Worm (Caenorhabditis elegans) whole organism, midembryonic: ENCODE results near the gene lars-1.
A peak's percentile ranks its signal among the peaks of the same experiment; 100 is the strongest.

ENCODE experiments used
- T22C8.4 ChIP-seq: fragments of 200-800 bp; sonication (Bioruptor generic); IDR thresholded peaks from 2 replicates; pipeline ENCODE4 v1.3.6; 2022; ENCODE audit warnings: missing genetic modification characterization, missing compliant biosample characterization
- cog-1 ChIP-seq: sonication (generic microtip); optimal IDR thresholded peaks from 2 replicates; lab custom pipeline; 2016; ENCODE audit warnings: missing genetic modification characterization, missing compliant biosample characterization
- flt-1 ChIP-seq: fragments of 200-800 bp; sonication (Bioruptor generic); IDR thresholded peaks from 2 replicates; pipeline ENCODE4 v1.3.6; 2022; ENCODE audit warnings: missing genetic modification characterization, missing compliant biosample characterization
- klf-2 ChIP-seq: fragments of 200-800 bp; sonication (Bioruptor generic); conservative IDR thresholded peaks from 2 replicates; pipeline ENCODE4 v1.3.6; 2022; ENCODE audit warnings: missing genetic modification reagents, missing genetic modification characterization, missing compliant biosample characterization
- med-1 ChIP-seq: sonication (generic microtip); optimal IDR thresholded peaks from 2 replicates; lab custom pipeline; 2017; ENCODE audit warnings: missing genetic modification characterization, mild to moderate bottlenecking, missing compliant biosample characterization, antibody characterized with exemption, missing genetic modification reagents; ENCODE audit not compliant: insufficient read depth
- ref-1 ChIP-seq: fragments of 200-800 bp; sonication (Bioruptor generic); conservative IDR thresholded peaks from 2 replicates; pipeline ENCODE4 v1.3.6; 2022; ENCODE audit warnings: missing genetic modification reagents, missing genetic modification characterization, missing compliant biosample characterization
- tab-1 ChIP-seq: fragments of 200-800 bp; sonication (Bioruptor generic); IDR thresholded peaks from 2 replicates; pipeline ENCODE4 v1.3.6; 2022; ENCODE audit warnings: missing genetic modification characterization, missing compliant biosample characterization
- ztf-23 ChIP-seq: fragments of 200-800 bp; sonication (Bioruptor generic); IDR thresholded peaks from 2 replicates; pipeline ENCODE4 v1.3.6; 2022; ENCODE audit warnings: missing genetic modification reagents, missing genetic modification characterization, missing compliant biosample characterization
- ztf-29 ChIP-seq: fragments of 200-800 bp; sonication (Bioruptor generic); IDR thresholded peaks from 2 replicates; pipeline ENCODE4 v1.3.6; 2022; ENCODE audit warnings: missing genetic modification reagents, missing genetic modification characterization, missing compliant biosample characterization

The lars-1 gene

DNA sequence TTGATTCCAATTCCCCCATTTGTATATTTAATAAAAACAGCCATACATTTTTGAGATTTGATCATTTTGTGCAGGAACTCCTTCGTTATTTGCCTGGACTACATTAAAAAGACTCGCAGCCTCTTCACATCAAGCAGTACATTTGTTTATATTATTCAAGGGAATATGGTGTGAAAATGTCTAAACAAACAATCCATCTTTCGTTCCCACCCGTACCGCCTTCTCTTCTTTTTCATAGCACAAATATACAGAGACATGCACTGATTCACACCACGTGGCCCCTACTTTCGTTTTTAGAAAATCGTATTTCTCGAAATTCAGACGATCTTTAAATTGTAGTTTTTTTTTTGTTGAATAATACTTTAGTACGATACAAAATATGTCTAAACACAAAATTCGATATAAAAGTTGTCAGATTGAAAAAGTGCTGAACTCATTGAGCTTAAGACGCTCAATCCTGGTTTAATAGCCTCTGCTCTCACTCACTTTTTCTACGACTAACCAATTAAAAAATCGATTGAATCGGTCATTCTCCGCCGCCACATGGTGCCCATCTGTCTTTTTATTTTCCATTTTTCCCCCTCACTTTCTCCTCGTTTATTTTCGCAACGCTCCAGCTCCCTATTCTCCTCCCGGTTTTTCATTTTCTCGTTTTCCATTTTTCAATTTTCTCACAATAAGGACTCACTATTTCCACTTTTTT lies 8.9 kb upstream of the lars-1 start:
- TF ChIP-seq med-1 (GFP tag; lab: Kevin White, UChicago) (no peak), cog-1 (no peak), flt-1 (GFP tag; lab: Robert Waterston, UW) (no peak), ztf-23 (GFP tag; lab: Robert Waterston, UW) (no peak), ref-1 (no peak), ztf-29 (GFP tag; lab: Robert Waterston, UW) (no peak), tab-1 (no peak), T22C8.4 (no peak), klf-2 (GFP tag; lab: Robert Waterston, UW) (no peak)

- TF ChIP-seq med-1 (GFP tag; lab: Kevin White, UChicago), result no peak
- TF ChIP-seq ztf-29 (GFP tag; lab: Robert Waterston, UW), result no peak
- TF ChIP-seq cog-1, result no peak
Measured at ce11 chrIII:4194349-4195110, 7.9 kb upstream of the lars-1 start.

DNA sequence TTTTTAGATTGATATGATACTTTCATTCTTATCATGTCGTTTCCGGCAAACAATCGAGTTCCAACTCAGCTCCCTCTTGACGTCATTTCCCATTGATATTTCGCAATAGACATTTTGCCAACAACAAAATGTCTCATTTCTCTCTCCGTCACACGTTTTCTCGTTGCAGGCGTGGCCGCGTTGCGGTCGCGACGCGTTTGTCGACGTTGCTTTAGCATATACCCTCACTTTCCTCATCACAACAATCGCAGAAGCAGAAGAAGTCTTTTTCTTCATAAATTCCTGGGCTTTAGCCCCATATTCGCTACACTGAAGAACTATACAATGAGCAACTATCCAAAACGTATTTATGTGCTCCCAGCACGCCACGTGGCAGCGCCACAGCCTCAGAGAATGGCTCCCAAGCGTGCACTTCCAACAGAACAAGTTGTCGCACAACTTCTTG lies 7.1 kb upstream of the lars-1 start, which contains the start of gene xbp-1:
Gene xbp-1, plus strand, starts transcription at position 151 of the 445 bp plus-strand sequence.
- TF ChIP-seq ztf-23 (GFP tag; lab: Robert Waterston, UW) (peak; percentile 41; the same call in 1 of the 2 replicates), med-1 (GFP tag; lab: Kevin White, UChicago) (no peak), tab-1 (no peak), cog-1 (peak; percentile 45), ref-1 (no peak), flt-1 (GFP tag; lab: Robert Waterston, UW) (peak; percentile 66), ztf-29 (GFP tag; lab: Robert Waterston, UW) (0 out of 2 replicates have a peak, but pooled peaks have one; percentile 45), T22C8.4 (no peak), klf-2 (GFP tag; lab: Robert Waterston, UW) (no peak)

DNA sequence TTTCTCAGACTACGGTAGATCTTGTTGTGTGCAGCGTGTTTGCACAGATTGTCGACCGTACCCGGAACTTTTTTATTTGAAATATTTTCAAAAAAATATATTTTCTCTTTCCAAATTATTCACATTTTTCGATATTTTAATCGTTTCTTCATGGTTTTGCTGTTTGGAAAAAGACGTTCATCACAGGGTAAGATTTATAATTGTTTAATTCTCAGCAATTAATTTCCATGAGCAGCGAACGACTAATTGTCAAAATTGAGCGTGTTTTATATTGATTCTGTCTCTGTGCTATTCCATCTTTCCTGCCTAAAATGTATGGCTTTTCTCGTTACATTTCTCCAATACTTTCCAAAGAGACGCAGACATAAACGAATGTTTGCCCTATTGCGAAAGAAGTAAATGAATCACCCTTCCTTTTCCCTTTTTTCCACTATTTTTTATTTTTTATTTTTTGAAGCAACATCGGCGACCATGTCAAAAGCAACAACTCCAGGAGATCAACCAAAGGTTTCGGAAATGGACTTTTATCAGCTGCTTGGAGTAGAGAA lies 4.6 kb upstream of the lars-1 start, which contains the start of gene dnj-16:
Gene dnj-16, plus strand, starts transcription at position 51 of the 548 bp plus-strand sequence.
- TF ChIP-seq tab-1 (no peak), ref-1 (no peak), cog-1 (no peak), med-1 (GFP tag; lab: Kevin White, UChicago) (no peak), flt-1 (GFP tag; lab: Robert Waterston, UW) (no peak), T22C8.4 (no peak), ztf-23 (GFP tag; lab: Robert Waterston, UW) (no peak), klf-2 (GFP tag; lab: Robert Waterston, UW) (no peak), ztf-29 (GFP tag; lab: Robert Waterston, UW) (no peak)

DNA sequence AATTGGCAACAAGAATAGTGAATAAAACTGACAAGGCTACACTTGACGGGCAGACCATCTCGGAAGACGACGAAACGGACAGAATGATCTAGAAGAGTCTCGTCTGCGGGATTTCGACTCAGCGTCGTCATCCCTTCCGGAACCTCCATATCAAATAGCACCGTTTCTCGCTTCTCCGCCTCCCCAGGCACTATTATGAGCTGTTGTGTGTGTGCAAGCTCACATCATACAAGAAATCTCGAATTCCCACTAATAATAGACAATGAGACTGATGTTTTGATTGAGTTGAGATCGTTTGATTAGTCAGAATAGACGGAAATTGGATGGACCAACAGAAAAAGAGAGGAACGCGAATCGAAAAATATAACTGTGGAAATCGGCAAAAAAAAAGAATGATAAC lies 3.6 kb upstream of the lars-1 start, which contains the start of gene spp-28:
Gene spp-28, minus strand, starts transcription at position 101 of the 400 bp plus-strand sequence.
- TF ChIP-seq cog-1 (no peak), med-1 (GFP tag; lab: Kevin White, UChicago) (no peak), tab-1 (no peak), ztf-23 (GFP tag; lab: Robert Waterston, UW) (no peak), flt-1 (GFP tag; lab: Robert Waterston, UW) (no peak), klf-2 (GFP tag; lab: Robert Waterston, UW) (no peak), T22C8.4 (no peak), ref-1 (no peak), ztf-29 (GFP tag; lab: Robert Waterston, UW) (no peak)

DNA sequence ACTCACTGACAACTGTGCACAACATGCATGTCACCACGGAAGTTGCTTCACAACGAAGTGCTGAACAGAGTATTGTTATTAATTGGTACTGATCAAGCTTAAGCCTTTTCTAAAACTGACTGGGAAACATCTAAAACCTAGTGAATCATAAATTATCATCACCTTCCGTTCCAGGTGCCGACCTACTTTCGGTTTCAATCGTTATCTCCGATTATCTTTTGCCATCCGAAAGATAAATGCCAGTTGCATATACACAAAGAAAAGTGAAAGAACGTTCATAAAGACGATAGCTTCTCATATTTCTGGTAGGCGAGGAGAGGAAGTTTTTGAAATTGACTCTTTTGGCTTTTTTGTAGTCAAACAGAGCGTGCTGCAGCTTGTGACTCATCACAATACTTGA lies 3.0 kb upstream of the lars-1 start:
- 0 out of 2 replicates have a peak, but pooled peaks have one; percentile 37 for TF ChIP-seq ztf-29 (GFP tag; lab: Robert Waterston, UW)
- TF ChIP-seq tab-1, result no peak

- TF ChIP-seq ztf-29 (GFP tag; lab: Robert Waterston, UW) (no peak), ref-1 (no peak)
Measured at ce11 chrIII:4187845-4188244, 1.2 kb upstream of the lars-1 start, which contains the start of gene R74.2. Gene R74.2, plus strand, starts transcription at chrIII:4188160.

DNA sequence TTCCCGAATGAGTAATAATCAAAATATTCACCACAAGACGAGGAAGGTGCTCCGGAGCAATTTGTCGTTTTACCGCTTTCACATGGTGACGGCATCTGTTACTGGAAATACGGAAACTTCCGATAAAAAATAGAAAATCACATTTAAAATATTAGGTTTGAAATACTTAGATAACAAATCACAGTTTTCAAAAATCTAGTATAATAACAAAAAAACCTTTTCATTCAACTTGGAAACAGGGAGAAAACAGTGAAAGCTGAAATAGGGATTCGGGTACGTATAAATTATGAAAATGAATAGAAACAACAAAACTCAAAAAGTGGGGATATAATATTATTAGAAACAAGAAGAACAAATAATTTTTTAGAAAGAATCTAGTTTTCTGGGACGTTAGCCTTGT lies 5.3 kb downstream of the lars-1 start, which contains the start of gene C16C10.1:
Gene C16C10.1, minus strand, starts transcription at position 101 of the 400 bp plus-strand sequence.
- TF ChIP-seq cog-1 (no peak), ztf-29 (GFP tag; lab: Robert Waterston, UW) (no peak), ztf-23 (GFP tag; lab: Robert Waterston, UW) (no peak), flt-1 (GFP tag; lab: Robert Waterston, UW) (no peak), tab-1 (no peak), med-1 (GFP tag; lab: Kevin White, UChicago) (no peak), klf-2 (GFP tag; lab: Robert Waterston, UW) (no peak), T22C8.4 (no peak)

ce11 chrIII:4178564-4178963 lies 8.0 kb downstream of the lars-1 start, which contains the start of gene C16C10.2:
Gene C16C10.2, minus strand, starts transcription at chrIII:4178664.
- TF ChIP-seq T22C8.4, result no peak
- no peak for TF ChIP-seq flt-1 (GFP tag; lab: Robert Waterston, UW)
- TF ChIP-seq med-1 (GFP tag; lab: Kevin White, UChicago), result no peak
- TF ChIP-seq ztf-29 (GFP tag; lab: Robert Waterston, UW), result no peak
- TF ChIP-seq cog-1, result no peak
- no peak for TF ChIP-seq ztf-23 (GFP tag; lab: Robert Waterston, UW)
- no peak for TF ChIP-seq klf-2 (GFP tag; lab: Robert Waterston, UW)
- TF ChIP-seq tab-1, result no peak
- no peak for TF ChIP-seq ref-1
